Worm (Caenorhabditis elegans) whole organism, L3 larva: ENCODE measurements around the gene ZK402.5.
"Not testable (repeated sequence)": the region's sequence is repeated elsewhere in the genome, so short reads cannot be mapped to it uniquely, and the experiment has no call there.

ENCODE experiments used
- R02D3.7 ChIP-seq: fragments of 150-350 bp; optimal IDR thresholded peaks from 2 replicates; lab custom pipeline; 2014; ENCODE audit warnings: missing biosample characterization, missing genetic modification characterization
- ama-1 ChIP-seq: fragments of 150-350 bp; optimal IDR thresholded peaks from 2 replicates; lab custom pipeline; 2018
- ceh-82 ChIP-seq: fragments of 150-350 bp; optimal IDR thresholded peaks from 2 replicates; lab custom pipeline; 2014; ENCODE audit warnings: missing biosample characterization, missing genetic modification characterization
- fos-1 ChIP-seq: fragments of 150-350 bp; optimal IDR thresholded peaks from 2 replicates; lab custom pipeline; 2014; ENCODE audit warnings: missing biosample characterization, missing genetic modification characterization
- mml-1 ChIP-seq: fragments of 150-350 bp; sonication (generic microtip); optimal IDR thresholded peaks from 3 replicates; lab custom pipeline; 2014; ENCODE audit warnings: missing biosample characterization, missing genetic modification characterization
- ztf-11 ChIP-seq: fragments of 150-350 bp; optimal IDR thresholded peaks from 2 replicates; lab custom pipeline; 2014; ENCODE audit warnings: missing biosample characterization, missing genetic modification characterization

- TF ChIP-seq mml-1 (tag; lab: Kevin White, UChicago); ceh-82 (tag; lab: Kevin White, UChicago); R02D3.7 (tag; lab: Kevin White, UChicago); ztf-11; ama-1 (lab: Kevin White, UChicago); fos-1: not testable (repeated sequence)
These were observed 2.3 kb upstream of the ZK402.5 start, which contains the start of gene ZK402.2 for ce11 chrX:1403444-1403843.
